Worm (Caenorhabditis elegans) whole organism, young adult: Measurements from ENCODE around the gene ZK742.6.
A peak's percentile ranks its signal among the peaks of the same experiment; 100 is the strongest.

Experiments used
- B0035.1 ChIP-seq: sonication (generic microtip); optimal IDR thresholded peaks from 2 replicates; lab custom pipeline; 2016; ENCODE audit warnings: missing genetic modification characterization, mild to moderate bottlenecking, missing compliant biosample characterization, missing genotype, missing genetic modification reagents
- B0261.1 ChIP-seq: sonication (generic microtip); optimal IDR thresholded peaks from 2 replicates; lab custom pipeline; 2016; ENCODE audit warnings: mild to moderate bottlenecking, missing genetic modification characterization, moderate library complexity, missing compliant biosample characterization
- C17E4.6 ChIP-seq: fragments of 200-800 bp; sonication (Bioruptor generic); IDR thresholded peaks from 2 replicates; pipeline ENCODE4 v1.3.6; 2022; ENCODE audit warnings: missing genetic modification reagents, missing genetic modification characterization, missing compliant biosample characterization
- D2030.7 ChIP-seq: fragments of 200-800 bp; sonication (Bioruptor generic); IDR thresholded peaks from 2 replicates; pipeline ENCODE4 v1.3.6; 2022; ENCODE audit warnings: missing genetic modification reagents, missing genetic modification characterization, missing compliant biosample characterization
- F23B12.7 ChIP-seq: sonication (generic microtip); optimal IDR thresholded peaks from 2 replicates; lab custom pipeline; 2017; ENCODE audit warnings: missing genetic modification characterization, mild to moderate bottlenecking, missing compliant biosample characterization, antibody characterized with exemption, moderate library complexity; ENCODE audit not compliant: insufficient read depth
- F33H1.4 ChIP-seq: fragments of 200-800 bp; sonication (Bioruptor generic); IDR thresholded peaks from 2 replicates; pipeline ENCODE4 v1.3.6; 2022; ENCODE audit warnings: missing genetic modification reagents, missing genetic modification characterization, missing compliant biosample characterization
- F37B4.10 ChIP-seq: fragments of 200-800 bp; sonication (Bioruptor generic); IDR thresholded peaks from 2 replicates; pipeline ENCODE4 v1.3.6; 2022; ENCODE audit warnings: missing genetic modification characterization, missing compliant biosample characterization
- F39B2.1 ChIP-seq: fragments of 200-800 bp; sonication (Bioruptor generic); IDR thresholded peaks from 2 replicates; pipeline ENCODE4 v1.3.6; 2022; ENCODE audit warnings: missing genetic modification reagents, missing genetic modification characterization, missing compliant biosample characterization
- F49E8.2 ChIP-seq: sonication (generic microtip); optimal IDR thresholded peaks from 3 replicates; lab custom pipeline; 2017; ENCODE audit warnings: missing genetic modification characterization, mild to moderate bottlenecking, missing compliant biosample characterization, antibody characterized with exemption, moderate library complexity; ENCODE audit not compliant: insufficient read depth
- Y95B8A.8 ChIP-seq: fragments of 200-800 bp; sonication (Bioruptor generic); IDR thresholded peaks from 2 replicates; pipeline ENCODE4 v1.3.6; 2022; ENCODE audit warnings: missing genetic modification reagents, missing genetic modification characterization, missing compliant biosample characterization
- ZK185.1 ChIP-seq: sonication (generic microtip); optimal IDR thresholded peaks from 2 replicates; lab custom pipeline; 2016; ENCODE audit warnings: mild to moderate bottlenecking, missing genetic modification characterization, missing compliant biosample characterization; ENCODE audit not compliant: poor library complexity, severe bottlenecking
- akir-1 ChIP-seq: fragments of 200-800 bp; sonication (Bioruptor generic); optimal IDR thresholded peaks from 2 replicates; lab custom pipeline; 2018; ENCODE audit warnings: mild to moderate bottlenecking, missing genetic modification characterization, moderate library complexity, missing compliant biosample characterization
- aptf-2 ChIP-seq: fragments of 200-800 bp; sonication (Bioruptor generic); conservative IDR thresholded peaks from 2 replicates; pipeline ENCODE4 v1.3.6; 2022; ENCODE audit warnings: missing genetic modification reagents, missing genetic modification characterization, missing compliant biosample characterization
- atf-7 ChIP-seq: sonication (generic microtip); optimal IDR thresholded peaks from 2 replicates; lab custom pipeline; 2017; ENCODE audit warnings: mild to moderate bottlenecking, missing genetic modification characterization, missing compliant biosample characterization
- attf-5 ChIP-seq: fragments of 200-800 bp; sonication (Bioruptor generic); optimal IDR thresholded peaks from 2 replicates; lab custom pipeline; 2018; ENCODE audit warnings: mild to moderate bottlenecking, missing genetic modification characterization, missing compliant biosample characterization
- bed-1 ChIP-seq: fragments of 200-800 bp; sonication (Bioruptor generic); IDR thresholded peaks from 2 replicates; pipeline ENCODE4 v1.3.6; 2022; ENCODE audit warnings: missing genetic modification reagents, missing genetic modification characterization, missing compliant biosample characterization
- bed-2 ChIP-seq: fragments of 200-800 bp; sonication (Bioruptor generic); IDR thresholded peaks from 2 replicates; pipeline ENCODE4 v1.3.6; 2022; ENCODE audit warnings: missing genetic modification reagents, missing genetic modification characterization, missing compliant biosample characterization
- ceh-100 ChIP-seq: fragments of 200-800 bp; sonication (Bioruptor generic); IDR thresholded peaks from 2 replicates; pipeline ENCODE4 v1.3.6; 2022; ENCODE audit warnings: missing genetic modification reagents, missing genetic modification characterization, missing compliant biosample characterization
- ceh-27 ChIP-seq: fragments of 200-800 bp; sonication (Bioruptor generic); optimal IDR thresholded peaks from 2 replicates; lab custom pipeline; 2018; ENCODE audit warnings: mild to moderate bottlenecking, missing genetic modification characterization, moderate library complexity, missing compliant biosample characterization
- dox-1 ChIP-seq: fragments of 200-800 bp; sonication (Bioruptor generic); IDR thresholded peaks from 2 replicates; pipeline ENCODE4 v1.3.6; 2022; ENCODE audit warnings: missing genetic modification reagents, missing genetic modification characterization, missing compliant biosample characterization
- lag-1 ChIP-seq: fragments of 200-800 bp; sonication (Bioruptor generic); IDR thresholded peaks from 2 replicates; pipeline ENCODE4 v1.3.6; 2022; ENCODE audit warnings: missing genetic modification reagents, missing genetic modification characterization, missing compliant biosample characterization
- let-526 ChIP-seq: fragments of 200-800 bp; sonication (Bioruptor generic); IDR thresholded peaks from 2 replicates; pipeline ENCODE4 v1.3.6; 2022; ENCODE audit warnings: missing genetic modification reagents, missing genetic modification characterization, missing compliant biosample characterization
- let-607 ChIP-seq, 2 experiments: fragments of 200-800 bp in 1 of 2; sonication (Bioruptor generic) in 1 of 2; sonication (generic microtip) in 1 of 2; optimal IDR thresholded peaks; 2 replicates each; lab custom pipeline; 2016 to 2018; ENCODE audit warnings: mild to moderate bottlenecking in 2 of 2, missing compliant biosample characterization in 2 of 2, missing genetic modification characterization in 2 of 2, moderate library complexity in 2 of 2, missing genotype in 1 of 2
- lin-26 ChIP-seq: fragments of 200-800 bp; sonication (Bioruptor generic); IDR thresholded peaks from 2 replicates; pipeline ENCODE4 v1.3.6; 2022; ENCODE audit warnings: missing genetic modification reagents, missing genetic modification characterization, missing compliant biosample characterization
- lin-54 ChIP-seq: fragments of 200-800 bp; sonication (Bioruptor generic); optimal IDR thresholded peaks from 2 replicates; lab custom pipeline; 2018; ENCODE audit warnings: mild to moderate bottlenecking, missing genetic modification characterization, missing compliant biosample characterization
- lir-1 ChIP-seq: fragments of 200-800 bp; sonication (Bioruptor generic); conservative IDR thresholded peaks from 2 replicates; pipeline ENCODE4 v1.3.6; 2022; ENCODE audit warnings: missing genetic modification reagents, missing genetic modification characterization, missing compliant biosample characterization
- lsl-1 ChIP-seq: fragments of 200-800 bp; sonication (Bioruptor generic); optimal IDR thresholded peaks from 2 replicates; lab custom pipeline; 2018; ENCODE audit warnings: mild to moderate bottlenecking, missing genetic modification characterization, moderate library complexity, missing compliant biosample characterization
- madf-10 ChIP-seq: sonication (generic microtip); optimal IDR thresholded peaks from 2 replicates; lab custom pipeline; 2016; ENCODE audit warnings: mild to moderate bottlenecking, missing genetic modification characterization, missing compliant biosample characterization
- madf-3 ChIP-seq: fragments of 200-800 bp; sonication (Bioruptor generic); IDR thresholded peaks from 2 replicates; pipeline ENCODE4 v1.3.6; 2022; ENCODE audit warnings: missing genetic modification reagents, missing genetic modification characterization, missing compliant biosample characterization
- mcd-1 ChIP-seq: fragments of 200-800 bp; sonication (Bioruptor generic); IDR thresholded peaks from 2 replicates; pipeline ENCODE4 v1.3.6; 2022; ENCODE audit warnings: missing genetic modification reagents, missing genetic modification characterization, missing compliant biosample characterization
- nfya-1 ChIP-seq: sonication (generic microtip); optimal IDR thresholded peaks from 2 replicates; lab custom pipeline; 2017; ENCODE audit warnings: antibody characterized with exemption, missing compliant biosample characterization, missing genetic modification characterization, borderline replicate concordance; ENCODE audit not compliant: insufficient read depth
- nhr-179 ChIP-seq: sonication (generic microtip); optimal IDR thresholded peaks from 2 replicates; lab custom pipeline; 2016; ENCODE audit warnings: mild to moderate bottlenecking, missing genetic modification characterization, missing compliant biosample characterization
- nhr-80 ChIP-seq: sonication (generic microtip); optimal IDR thresholded peaks from 2 replicates; lab custom pipeline; 2016; ENCODE audit warnings: missing genetic modification characterization, missing compliant biosample characterization
- repo-1 ChIP-seq: sonication (generic microtip); optimal IDR thresholded peaks from 2 replicates; lab custom pipeline; 2017; ENCODE audit warnings: mild to moderate bottlenecking, missing genetic modification characterization, missing compliant biosample characterization
- snpc-1.3 ChIP-seq: sonication (generic microtip); optimal IDR thresholded peaks from 2 replicates; lab custom pipeline; 2017; ENCODE audit warnings: missing genetic modification characterization, mild to moderate bottlenecking, missing compliant biosample characterization, antibody characterized with exemption, moderate library complexity, missing genotype, missing genetic modification reagents; ENCODE audit not compliant: insufficient read depth
- snpc-3.4 ChIP-seq: sonication (generic microtip); optimal IDR thresholded peaks from 2 replicates; lab custom pipeline; 2017; ENCODE audit warnings: missing genetic modification characterization, mild to moderate bottlenecking, missing compliant biosample characterization, antibody characterized with exemption, moderate library complexity, missing genotype, missing genetic modification reagents
- xnd-1 ChIP-seq: sonication (generic microtip); optimal IDR thresholded peaks from 2 replicates; lab custom pipeline; 2016; ENCODE audit warnings: missing genotype, missing genetic modification reagents, missing genetic modification characterization, missing compliant biosample characterization
- zfh-2 ChIP-seq: fragments of 200-800 bp; sonication (Bioruptor generic); conservative IDR thresholded peaks from 2 replicates; pipeline ENCODE4 v1.3.6; 2022; ENCODE audit warnings: missing genetic modification reagents, missing genetic modification characterization, missing compliant biosample characterization
- ztf-22 ChIP-seq: fragments of 200-800 bp; sonication (Bioruptor generic); optimal IDR thresholded peaks from 2 replicates; lab custom pipeline; 2018; ENCODE audit warnings: mild to moderate bottlenecking, missing genetic modification characterization, moderate library complexity, missing compliant biosample characterization
- ztf-28 ChIP-seq: fragments of 200-800 bp; sonication (Bioruptor generic); IDR thresholded peaks from 2 replicates; pipeline ENCODE4 v1.3.6; 2022; ENCODE audit warnings: missing genetic modification reagents, missing genetic modification characterization, missing compliant biosample characterization

ZK742.6 gene

ce11 chrV:7822655-7823054 is 7.9 kb upstream of the ZK742.6 start:
- TF ChIP-seq xnd-1 (tag; lab: Kevin White, UChicago): no peak
- TF ChIP-seq, all 124 proteins: peak for 0

ce11 chrV:7820270-7820669 is 5.5 kb upstream of the ZK742.6 start, which contains the start of gene lbp-4:
Gene lbp-4 (plus strand): TSS chrV:7820578.
- TF ChIP-seq attf-5: peak; percentile 55
- peak; percentile 74 for TF ChIP-seq nhr-80 (tag; lab: Kevin White, UChicago)
- peak; percentile 30 for TF ChIP-seq lsl-1
- TF ChIP-seq ceh-27 (GFP tag; lab: Kevin White, UChicago): peak; percentile 15
- TF ChIP-seq ZK185.1 (tag; lab: Kevin White, UChicago): peak; percentile 24
- TF ChIP-seq lir-1 (GFP tag; lab: Robert Waterston, UW): no peak
- TF ChIP-seq atf-7 (tag; lab: Kevin White, UChicago): no peak
- TF ChIP-seq ceh-100 (GFP tag; lab: Robert Waterston, UW): peak; percentile 92
- TF ChIP-seq F23B12.7: peak; percentile 74
- no peak for TF ChIP-seq let-526 (GFP tag; lab: Robert Waterston, UW)
- TF ChIP-seq mcd-1: peak; percentile 65; the same call in 1 of the 2 replicates
- TF ChIP-seq B0035.1 (tag; lab: Kevin White, UChicago): no peak

ce11 chrV:7819585-7819984 is 4.8 kb upstream of the ZK742.6 start:
- TF ChIP-seq F37B4.10 (no peak), lin-54 (no peak)

- TF ChIP-seq nfya-1 (tag; lab: Kevin White, UChicago) (no peak), F49E8.2 (tag; lab: Kevin White, UChicago) (no peak), aptf-2 (GFP tag; lab: Robert Waterston, UW) (no peak), C17E4.6 (no peak), Y95B8A.8 (no peak), snpc-1.3 (tag; lab: Kevin White, UChicago) (no peak), snpc-3.4 (tag; lab: Kevin White, UChicago) (no peak), madf-10 (tag; lab: Kevin White, UChicago) (no peak), ceh-27 (GFP tag; lab: Kevin White, UChicago) (no peak)
These were observed 1.7 kb upstream of the ZK742.6 start for ce11 chrV:7816486-7816885.

- no peak for TF ChIP-seq bed-1 (GFP tag; lab: Robert Waterston, UW)
- no peak for TF ChIP-seq B0261.1 (tag; lab: Kevin White, UChicago)
- TF ChIP-seq aptf-2 (GFP tag; lab: Robert Waterston, UW): no peak
- no peak for TF ChIP-seq F33H1.4 (GFP tag; lab: Robert Waterston, UW)
- no peak for TF ChIP-seq lag-1 (GFP tag; lab: Robert Waterston, UW)
- no peak for TF ChIP-seq xnd-1 (tag; lab: Kevin White, UChicago)
- no peak for TF ChIP-seq F39B2.1 (GFP tag; lab: Robert Waterston, UW)
- no peak for TF ChIP-seq nhr-179 (tag; lab: Kevin White, UChicago)
These were observed 3.0 kb downstream of the ZK742.6 start, which contains the start of gene ZK742.4 for ce11 chrV:7811758-7812157. Gene ZK742.4 (minus strand): TSS chrV:7811792.

DNA sequence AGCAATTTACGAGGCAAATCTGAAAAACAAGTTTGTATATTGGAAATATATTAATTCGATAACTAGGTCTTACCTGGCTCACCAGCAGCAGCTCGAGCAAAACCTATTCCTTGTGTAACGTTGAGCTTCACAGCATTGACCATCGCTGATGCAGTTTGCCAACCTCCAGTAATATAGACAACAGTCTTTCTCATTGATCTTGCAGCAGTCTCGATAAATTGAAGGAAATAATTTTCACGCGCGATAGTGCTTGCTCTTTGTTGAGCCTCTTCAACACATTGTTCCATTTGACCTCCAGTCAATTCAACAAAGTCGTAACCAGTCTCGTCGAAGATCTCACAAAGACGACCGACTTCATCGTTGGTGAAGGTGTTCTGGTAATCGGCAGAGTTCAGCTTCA is 4.2 kb downstream of the ZK742.6 start:
- no peak for TF ChIP-seq let-607 (tag; optimal IDR thresholded peaks at IDR 0.05; lab: Kevin White, UChicago)
- no peak for TF ChIP-seq madf-3 (GFP tag; lab: Robert Waterston, UW)
- no peak for TF ChIP-seq lin-26 (GFP tag; lab: Robert Waterston, UW)
- no peak for TF ChIP-seq dox-1 (GFP tag; lab: Robert Waterston, UW)
- TF ChIP-seq ZK185.1 (tag; lab: Kevin White, UChicago): no peak
- TF ChIP-seq repo-1 (tag; lab: Kevin White, UChicago): no peak
- no peak for TF ChIP-seq ztf-28 (GFP tag; lab: Robert Waterston, UW)
- TF ChIP-seq bed-2: no peak
- no peak for TF ChIP-seq akir-1 (GFP tag; lab: Kevin White, UChicago)
- no peak for TF ChIP-seq ztf-22 (GFP tag; lab: Kevin White, UChicago)
- TF ChIP-seq zfh-2: no peak
- no peak for TF ChIP-seq D2030.7 (GFP tag; lab: Robert Waterston, UW)
